Fruit fly (Drosophila melanogaster): ENCODE data around the gene ppan.

Gene ppan

DNA sequence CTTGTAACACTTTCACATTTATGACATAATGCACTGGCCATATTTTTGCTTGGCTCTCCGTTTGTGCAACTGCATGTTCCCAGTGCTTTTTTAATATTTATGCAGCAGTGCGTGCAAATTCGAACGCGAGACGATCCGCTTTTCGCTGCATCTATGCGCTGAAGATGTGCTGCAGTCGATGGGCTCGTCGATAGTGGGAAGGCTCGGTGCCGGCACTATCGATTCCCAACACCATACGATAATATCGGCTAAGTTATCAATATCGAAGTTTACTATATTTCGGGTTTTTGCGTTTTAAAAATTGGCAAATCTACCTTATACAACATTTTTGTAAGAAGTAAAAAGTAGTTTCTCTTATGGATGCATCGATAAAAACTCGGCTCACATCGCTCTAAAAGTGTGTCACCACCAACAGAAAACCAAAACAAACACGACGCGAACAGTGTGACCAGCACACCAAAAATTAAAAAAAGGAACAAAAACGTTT, 18.4 kb upstream of the ppan start, which contains the start of gene RhoGAP93B (continued):
- TF ChIP-seq CG13287 (GFP tag; IDR thresholded peaks at IDR 0.05; ENCODE audit: partially characterized antibody): peak; percentile 100
- TF ChIP-seq bcd (GFP tag; optimal IDR thresholded peaks at IDR 0.05): peak; percentile 70
- 0 out of 3 replicates have a peak, but pooled peaks have one; percentile 48 for TF ChIP-seq gce (GFP tag; IDR thresholded peaks at IDR 0.05)
- TF ChIP-seq dmrt99B (tag; optimal IDR thresholded peaks at IDR 0.05): no peak
- no peak for TF ChIP-seq yki (optimal IDR thresholded peaks at IDR 0.05)
- peak; percentile 92 for TF ChIP-seq gro (GFP tag; optimal IDR thresholded peaks at IDR 0.05)
- TF ChIP-seq CG7556 (GFP tag; optimal IDR thresholded peaks at IDR 0.05): peak; percentile 57
- TF ChIP-seq CG11456 (GFP tag; IDR thresholded peaks at IDR 0.05): peak; percentile 94
- 0 out of 2 replicates have a peak, but pooled peaks have one; percentile 26 for TF ChIP-seq sim (GFP tag; IDR thresholded peaks at IDR 0.05)
- peak; percentile 69 for TF ChIP-seq NC2α (GFP tag; optimal IDR thresholded peaks at IDR 0.05)
- peak; percentile 86 for TF ChIP-seq CG3726 (GFP tag; IDR thresholded peaks at IDR 0.05)
- TF ChIP-seq Elba2 (GFP tag; optimal IDR thresholded peaks at IDR 0.05): peak; percentile 55
- peak; percentile 58 for TF ChIP-seq dan (GFP tag; IDR thresholded peaks at IDR 0.05)
- peak; percentile 56 for TF ChIP-seq CG4617 (GFP tag; optimal IDR thresholded peaks at IDR 0.05; ENCODE audit: borderline replicate concordance)
- peak; percentile 76 for TF ChIP-seq CG8290 (GFP tag; optimal IDR thresholded peaks at IDR 0.05)
- TF ChIP-seq CG8290 (tag; optimal IDR thresholded peaks at IDR 0.05): peak in 1 of 2 experiments; percentile 13
- peak; percentile 93 for TF ChIP-seq CG13624 (GFP tag; optimal IDR thresholded peaks at IDR 0.05)
- peak; percentile 92 for TF ChIP-seq Atf6 (GFP tag; IDR thresholded peaks at IDR 0.05)
- TF ChIP-seq Sry-β (GFP tag; optimal IDR thresholded peaks at IDR 0.05): peak; percentile 17
- TF ChIP-seq Optix (GFP tag; IDR thresholded peaks at IDR 0.05): peak; percentile 95
- TF ChIP-seq CG10321 (GFP tag; IDR thresholded peaks at IDR 0.05): peak; percentile 27; the same call in 1 of the 2 replicates
- TF ChIP-seq schlank (tag; optimal IDR thresholded peaks at IDR 0.05): no peak
- TF ChIP-seq CG2202 (tag; optimal IDR thresholded peaks at IDR 0.05): peak; percentile 65
- TF ChIP-seq CG5953 (GFP tag; IDR thresholded peaks at IDR 0.05): peak; percentile 84
- peak; percentile 86 for TF ChIP-seq Nf-YA (GFP tag; IDR thresholded peaks at IDR 0.05)
- TF ChIP-seq CG15514 (GFP tag; optimal IDR thresholded peaks at IDR 0.05): peak; percentile 90
- peak; percentile 77 for TF ChIP-seq fd96Cb (tag; optimal IDR thresholded peaks at IDR 0.05)
- TF ChIP-seq NC2β (GFP tag; optimal IDR thresholded peaks at IDR 0.05): peak; percentile 83
- TF ChIP-seq Tbp (GFP tag; optimal IDR thresholded peaks at IDR 0.05): no peak
- peak; percentile 83 for TF ChIP-seq CG6689 (GFP tag; IDR thresholded peaks at IDR 0.05)
- no peak for TF ChIP-seq CG5180 (GFP tag; optimal IDR thresholded peaks at IDR 0.05)
- TF ChIP-seq ro (GFP tag; IDR thresholded peaks at IDR 0.05): peak; percentile 47; the same call in 1 of the 2 replicates
- TF ChIP-seq CG7357 (GFP tag; IDR thresholded peaks at IDR 0.05): peak; percentile 79; the same call in 2 of the 3 replicates
- peak; percentile 88 for TF ChIP-seq bowl (GFP tag; IDR thresholded peaks at IDR 0.05)
- TF ChIP-seq CG9797 (GFP tag; optimal IDR thresholded peaks at IDR 0.05): peak; percentile 90
- TF ChIP-seq gt (GFP tag; IDR thresholded peaks at IDR 0.05): peak; percentile 80
- peak; percentile 73; the same call in 1 of the 2 replicates for TF ChIP-seq GATAe (GFP tag; conservative IDR thresholded peaks at IDR 0.05)
- TF ChIP-seq fd3F (GFP tag; optimal IDR thresholded peaks at IDR 0.05): peak; percentile 45
- peak; percentile 51 for TF ChIP-seq CG3995 (GFP tag; optimal IDR thresholded peaks at IDR 0.05)
- peak; percentile 86 for TF ChIP-seq Bdp1 (GFP tag; optimal IDR thresholded peaks at IDR 0.05)
- peak; percentile 74 for TF ChIP-seq CG1602 (GFP tag; optimal IDR thresholded peaks at IDR 0.05)
- peak; percentile 100 for TF ChIP-seq CG14860 (GFP tag; IDR thresholded peaks at IDR 0.05; ENCODE audit: partially characterized antibody)
- peak; percentile 81 for TF ChIP-seq Ravus (GFP tag; IDR thresholded peaks at IDR 0.05)
- peak; percentile 94 for TF ChIP-seq CG8765 (GFP tag; IDR thresholded peaks at IDR 0.05)
- TF ChIP-seq ac (GFP tag; optimal IDR thresholded peaks at IDR 0.05): no peak
- TF ChIP-seq br (optimal IDR thresholded peaks at IDR 0.05): no peak
- TF ChIP-seq slou (GFP tag; optimal IDR thresholded peaks at IDR 0.05): no peak
- TF ChIP-seq CG6683 (GFP tag; optimal IDR thresholded peaks at IDR 0.05): peak; percentile 48
- peak; percentile 86 for TF ChIP-seq dpn (GFP tag; optimal IDR thresholded peaks at IDR 0.05)
- peak; percentile 99 for TF ChIP-seq CG9932 (GFP tag; IDR thresholded peaks at IDR 0.05)
- TF ChIP-seq Poxn (GFP tag; IDR thresholded peaks at IDR 0.05): no peak; the same call in 1 of the 2 replicates
- peak; percentile 71 for TF ChIP-seq CG16815 (GFP tag; optimal IDR thresholded peaks at IDR 0.05)
